Fruit fly (Drosophila melanogaster): ENCODE measurements around the gene CG32079.

Gene CG32079

DNA sequence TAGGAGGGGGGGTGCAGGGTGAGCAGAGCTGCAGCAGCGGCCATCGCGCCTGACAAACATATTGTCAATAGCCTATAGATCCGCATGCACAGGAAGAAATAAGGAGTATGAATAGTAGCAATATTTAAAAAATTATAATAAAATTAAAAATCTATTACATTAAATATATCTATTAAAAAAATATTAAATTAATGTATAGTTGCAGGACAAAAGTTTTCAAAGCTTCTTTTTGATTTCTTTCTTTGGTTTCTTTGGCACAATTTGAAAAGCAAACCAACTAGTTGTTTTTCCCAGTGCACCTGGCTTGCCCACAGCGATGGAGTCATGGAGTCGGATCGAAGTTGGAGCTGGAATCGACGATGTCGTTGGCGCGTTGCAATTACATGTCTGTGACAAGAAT, 6.4 kb downstream of the CG32079 start (continued):
- TF ChIP-seq CG6808 (GFP tag; optimal IDR thresholded peaks at IDR 0.05) (peak; percentile 29), CG32006 (GFP tag; optimal IDR thresholded peaks at IDR 0.05) (peak; percentile 74), Ets96B (tag; optimal IDR thresholded peaks at IDR 0.05) (peak; percentile 62), salr (GFP tag; optimal IDR thresholded peaks at IDR 0.05) (peak in 1 of 2 experiments; percentile 39), CG11294 (GFP tag; IDR thresholded peaks at IDR 0.05) (no peak), esn (GFP tag; optimal IDR thresholded peaks at IDR 0.05) (no peak), net (GFP tag; optimal IDR thresholded peaks at IDR 0.05) (no peak), CG4318 (GFP tag; optimal IDR thresholded peaks at IDR 0.05) (peak; percentile 30), CG3919 (GFP tag; optimal IDR thresholded peaks at IDR 0.05) (peak; percentile 47), CG8319 (GFP tag; optimal IDR thresholded peaks at IDR 0.05) (no peak), achi (GFP tag; optimal IDR thresholded peaks at IDR 0.05) (peak; percentile 44), dsx (GFP tag; optimal IDR thresholded peaks at IDR 0.05; ENCODE audit: poor library complexity, severe bottlenecking) (peak; percentile 49), CG8632 (GFP tag; optimal IDR thresholded peaks at IDR 0.05) (peak; percentile 45), CG6276 (GFP tag; optimal IDR thresholded peaks at IDR 0.05) (peak; percentile 59), Met (GFP tag; optimal IDR thresholded peaks at IDR 0.05) (no peak), CG1621 (tag; optimal IDR thresholded peaks at IDR 0.05) (peak; percentile 6), fd59A (GFP tag; optimal IDR thresholded peaks at IDR 0.05) (no peak)

DNA sequence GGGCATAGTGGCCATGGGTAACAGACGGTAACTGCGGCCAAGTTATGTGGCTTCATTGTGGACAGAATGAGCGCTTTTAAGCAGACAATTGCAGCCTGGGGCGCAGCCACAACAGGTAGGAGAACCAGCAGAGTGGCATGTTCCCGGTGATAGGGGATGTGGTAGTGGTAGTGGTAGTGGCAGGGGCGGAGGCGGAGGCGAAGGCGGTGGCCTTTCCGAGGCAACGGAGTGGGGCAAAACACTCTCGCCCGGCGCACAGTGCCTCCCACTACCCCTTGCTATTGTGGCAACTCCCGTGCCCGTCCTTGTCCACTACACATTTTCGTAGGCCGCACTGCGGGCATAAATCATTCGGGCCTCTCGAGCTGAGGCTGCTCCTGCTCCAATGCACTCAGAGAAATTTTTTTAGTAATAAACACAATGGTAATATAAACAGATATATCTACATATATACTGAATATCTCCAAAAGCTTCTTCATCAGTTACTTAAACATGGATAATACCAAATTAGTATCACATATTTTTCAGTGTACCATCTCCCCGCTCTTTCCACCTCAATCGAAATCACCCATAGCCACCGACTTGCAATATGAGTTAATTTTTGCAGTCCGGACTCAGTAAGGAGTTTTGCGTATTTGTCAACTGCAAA, 8.1 kb downstream of the CG32079 start:
- TF ChIP-seq Smox (GFP tag; optimal IDR thresholded peaks at IDR 0.05): peak; percentile 68
- peak; percentile 41 for TF ChIP-seq Sox15 (GFP tag; optimal IDR thresholded peaks at IDR 0.05)
- peak; percentile 74 for TF ChIP-seq acj6 (GFP tag; optimal IDR thresholded peaks at IDR 0.05)
- peak; percentile 96 for TF ChIP-seq Eip78C (GFP tag)
- peak; percentile 74 for TF ChIP-seq CG1621 (tag; optimal IDR thresholded peaks at IDR 0.05)
- TF ChIP-seq svp (GFP tag): peak; percentile 89
- peak; percentile 59 for TF ChIP-seq CG6792 (GFP tag; optimal IDR thresholded peaks at IDR 0.05)
- peak; percentile 54 for TF ChIP-seq cyc (GFP tag; optimal IDR thresholded peaks at IDR 0.05)
- TF ChIP-seq Ets96B (tag; optimal IDR thresholded peaks at IDR 0.05): peak; percentile 85
- peak; percentile 80 for TF ChIP-seq CG10631 (GFP tag; optimal IDR thresholded peaks at IDR 0.05)
- TF ChIP-seq CG34406 (GFP tag; optimal IDR thresholded peaks at IDR 0.05): peak; percentile 60
- TF ChIP-seq OdsH (GFP tag; optimal IDR thresholded peaks at IDR 0.05): peak; percentile 80
- peak; percentile 61 for TF ChIP-seq vri (GFP tag; optimal IDR thresholded peaks at IDR 0.05)
- peak; percentile 82 for TF ChIP-seq Met (GFP tag; optimal IDR thresholded peaks at IDR 0.05)
- TF ChIP-seq Hr4 (GFP tag; optimal IDR thresholded peaks at IDR 0.05): peak; percentile 89
- TF ChIP-seq Hr39 (GFP tag; optimal IDR thresholded peaks at IDR 0.05): peak; percentile 65
- TF ChIP-seq CG11294 (GFP tag; IDR thresholded peaks at IDR 0.05): 0 out of 2 replicates have a peak, but pooled peaks have one; percentile 14
- TF ChIP-seq CG11902 (GFP tag; optimal IDR thresholded peaks at IDR 0.05): peak; percentile 34
- peak; percentile 88 for TF ChIP-seq CG8119 (GFP tag; IDR thresholded peaks at IDR 0.05)
- peak; percentile 79 for TF ChIP-seq Eip75B (GFP tag; optimal IDR thresholded peaks at IDR 0.05)
- TF ChIP-seq Lpt (GFP tag; optimal IDR thresholded peaks at IDR 0.05): peak; percentile 71
- no peak for TF ChIP-seq fd85E (GFP tag; optimal IDR thresholded peaks at IDR 0.05)
- TF ChIP-seq CG6854 (GFP tag; optimal IDR thresholded peaks at IDR 0.05): peak; percentile 26
- peak; percentile 67 for TF ChIP-seq pdm3 (GFP tag; optimal IDR thresholded peaks at IDR 0.05)
- TF ChIP-seq Hr38 (GFP tag; optimal IDR thresholded peaks at IDR 0.05): no peak
- peak; percentile 76 for TF ChIP-seq topi (GFP tag; optimal IDR thresholded peaks at IDR 0.05)
- peak; percentile 70 for TF ChIP-seq Blimp-1 (GFP tag; optimal IDR thresholded peaks at IDR 0.05)
- peak; percentile 74 for TF ChIP-seq CG10669 (GFP tag; optimal IDR thresholded peaks at IDR 0.05)
- peak; percentile 64 for TF ChIP-seq fd59A (GFP tag; optimal IDR thresholded peaks at IDR 0.05)
- peak; percentile 86 for TF ChIP-seq CG15336 (GFP tag; IDR thresholded peaks at IDR 0.05)
- TF ChIP-seq fkh (GFP tag; optimal IDR thresholded peaks at IDR 0.05): no peak
- peak; percentile 85 for TF ChIP-seq eg (GFP tag; IDR thresholded peaks at IDR 0.05)
- peak; percentile 31 for TF ChIP-seq CG8319 (GFP tag; optimal IDR thresholded peaks at IDR 0.05)
- TF ChIP-seq achi (GFP tag; optimal IDR thresholded peaks at IDR 0.05): peak; percentile 76
- peak; percentile 32 for TF ChIP-seq CG7368 (GFP tag; optimal IDR thresholded peaks at IDR 0.05)
- TF ChIP-seq ss (GFP tag; optimal IDR thresholded peaks at IDR 0.05): peak; percentile 74 to 78
- no peak for TF ChIP-seq Eip93F (GFP tag; optimal IDR thresholded peaks at IDR 0.05)
- peak; percentile 60 for TF ChIP-seq CG31627 (GFP tag; optimal IDR thresholded peaks at IDR 0.05)
- TF ChIP-seq CG4318 (GFP tag; optimal IDR thresholded peaks at IDR 0.05): peak; percentile 40
